Fruit fly (Drosophila melanogaster): Measurements from ENCODE around the gene CG17568.

Gene CG17568

dm6 chr2L:19136735-19137134 is 44.8 kb downstream of the CG17568 start (continued):
- TF ChIP-seq MBD-R2 (GFP tag; IDR thresholded peaks at IDR 0.05) (no peak), CG7372 (GFP tag; IDR thresholded peaks at IDR 0.05) (no peak), CG5245 (GFP tag; optimal IDR thresholded peaks at IDR 0.05) (no peak), bsh (GFP tag; optimal IDR thresholded peaks at IDR 0.05) (peak; percentile 44 to 88), Hr78 (GFP tag; optimal IDR thresholded peaks at IDR 0.05) (no peak), chn (GFP tag; optimal IDR thresholded peaks at IDR 0.05) (no peak), CG8290 (GFP tag; optimal IDR thresholded peaks at IDR 0.05) (no peak), CG8290 (tag; optimal IDR thresholded peaks at IDR 0.05) (no peak), slou (GFP tag; optimal IDR thresholded peaks at IDR 0.05) (no peak), maf-S (GFP tag; optimal IDR thresholded peaks at IDR 0.05) (no peak), H2.0 (GFP tag; IDR thresholded peaks at IDR 0.05) (no peak), Rx (GFP tag; IDR thresholded peaks at IDR 0.05) (no peak), sob (GFP tag; IDR thresholded peaks at IDR 0.05) (no peak), ken (GFP tag; IDR thresholded peaks at IDR 0.05) (no peak), TFAM (GFP tag; optimal IDR thresholded peaks at IDR 0.05) (no peak), Hr3 (GFP tag; optimal IDR thresholded peaks at IDR 0.05) (peak; percentile 7), ap (GFP tag; IDR thresholded peaks at IDR 0.05) (no peak), Scr (GFP tag; IDR thresholded peaks at IDR 0.05; ENCODE audit: partially characterized antibody) (no peak), CG2202 (tag; optimal IDR thresholded peaks at IDR 0.05) (peak; percentile 56), CG17912 (GFP tag; optimal IDR thresholded peaks at IDR 0.05) (no peak), CG16815 (GFP tag; optimal IDR thresholded peaks at IDR 0.05) (peak; percentile 62), Sry-β (GFP tag; optimal IDR thresholded peaks at IDR 0.05) (no peak), HLH4C (GFP tag; IDR thresholded peaks at IDR 0.05; ENCODE audit: partially characterized antibody) (no peak), hb (GFP tag; IDR thresholded peaks at IDR 0.05; ENCODE audit: partially characterized antibody) (no peak), h (optimal IDR thresholded peaks at IDR 0.05) (no peak), GATAe (GFP tag; conservative IDR thresholded peaks at IDR 0.05) (no peak), CG7987 (GFP tag; optimal IDR thresholded peaks at IDR 0.05) (no peak), stwl (tag; optimal IDR thresholded peaks at IDR 0.05) (no peak), seq (GFP tag; IDR thresholded peaks at IDR 0.05) (no peak), Lhr (GFP tag; optimal IDR thresholded peaks at IDR 0.05) (no peak), CG13287 (GFP tag; IDR thresholded peaks at IDR 0.05; ENCODE audit: partially characterized antibody) (no peak), sug (tag; optimal IDR thresholded peaks at IDR 0.05) (no peak), Neu2 (GFP tag; optimal IDR thresholded peaks at IDR 0.05; ENCODE audit: borderline replicate concordance) (no peak), cato (GFP tag; optimal IDR thresholded peaks at IDR 0.05; ENCODE audit: borderline replicate concordance) (no peak), amos (GFP tag; IDR thresholded peaks at IDR 0.05; ENCODE audit: partially characterized antibody) (no peak), da (GFP tag; optimal IDR thresholded peaks at IDR 0.05) (no peak), Spps (tag; optimal IDR thresholded peaks at IDR 0.05) (peak; percentile 30), zfh2 (GFP tag; optimal IDR thresholded peaks at IDR 0.05) (no peak), p53 (GFP tag; optimal IDR thresholded peaks at IDR 0.05) (no peak), NK7.1 (GFP tag; optimal IDR thresholded peaks at IDR 0.05) (no peak), nerfin-1 (tag; optimal IDR thresholded peaks at IDR 0.05) (no peak), CG4707 (GFP tag; optimal IDR thresholded peaks at IDR 0.05) (no peak), esg (GFP tag; conservative IDR thresholded peaks at IDR 0.05) (no peak), CG8944 (GFP tag; optimal IDR thresholded peaks at IDR 0.05) (no peak), CG4424 (GFP tag; optimal IDR thresholded peaks at IDR 0.05) (no peak), CG32767 (GFP tag; IDR thresholded peaks at IDR 0.05) (no peak), CG6654 (GFP tag; optimal IDR thresholded peaks at IDR 0.05) (no peak), CG33213 (GFP tag; optimal IDR thresholded peaks at IDR 0.05) (no peak), CG7556 (GFP tag; optimal IDR thresholded peaks at IDR 0.05) (peak; percentile 34), Oli (tag; optimal IDR thresholded peaks at IDR 0.05) (no peak), Gug (GFP tag; IDR thresholded peaks at IDR 0.05) (no peak), dysf (GFP tag; IDR thresholded peaks at IDR 0.05) (no peak)
